Fruit fly (Drosophila melanogaster) whole organism, embryonic: ENCODE measurements around the gene CG43055.

Experiments
- Antp ChIP-seq: fragments of 200-800 bp; sonication (Bioruptor generic); optimal IDR thresholded peaks from 3 replicates; lab custom pipeline; 2016; ENCODE audit warnings: missing biosample characterization, missing genetic modification characterization
- Blimp-1 ChIP-seq: fragments of 200-800 bp; sonication (Bioruptor generic); optimal IDR thresholded peaks from 3 replicates; lab custom pipeline; 2018; ENCODE audit warnings: missing biosample characterization, missing genetic modification characterization, mild to moderate bottlenecking, moderate library complexity, missing genetic modification reagents
- CG13624 ChIP-seq: fragments of 200-800 bp; sonication (Bioruptor generic); optimal IDR thresholded peaks from 2 replicates; lab custom pipeline; 2016; ENCODE audit warnings: missing biosample characterization, missing genetic modification characterization
- CG14860 ChIP-seq: fragments of 200-800 bp; sonication (Bioruptor generic); IDR thresholded peaks from 3 replicates; pipeline ENCODE4 v1.3.6; 2022; ENCODE audit warnings: missing biosample characterization, missing genetic modification characterization; ENCODE audit not compliant: partially characterized antibody
- CG15514 ChIP-seq: fragments of 200-800 bp; sonication (Bioruptor generic); optimal IDR thresholded peaks from 3 replicates; lab custom pipeline; 2017; ENCODE audit warnings: missing biosample characterization, missing genetic modification characterization, mild to moderate bottlenecking, moderate library complexity, missing genetic modification reagents
- CG16813 ChIP-seq: fragments of 200-800 bp; sonication (Bioruptor generic); IDR thresholded peaks from 3 replicates; pipeline ENCODE4 v1.3.6; 2022; ENCODE audit warnings: missing biosample characterization, missing genetic modification characterization; ENCODE audit not compliant: partially characterized antibody
- CG17186 ChIP-seq: fragments of 200-800 bp; sonication (Bioruptor generic); optimal IDR thresholded peaks from 3 replicates; lab custom pipeline; 2017; ENCODE audit warnings: missing biosample characterization, missing genetic modification reagents, missing genetic modification characterization
- CG2116 ChIP-seq: fragments of 200-800 bp; sonication (Bioruptor generic); optimal IDR thresholded peaks from 3 replicates; lab custom pipeline; 2018; ENCODE audit warnings: missing biosample characterization, mild to moderate bottlenecking, missing genetic modification characterization
- CG2202 ChIP-seq: fragments of 200-800 bp; sonication (Bioruptor generic); optimal IDR thresholded peaks from 2 replicates; lab custom pipeline; 2018; ENCODE audit warnings: missing biosample characterization, mild to moderate bottlenecking, missing genetic modification characterization
- CG34224 ChIP-seq: fragments of 200-800 bp; sonication (Bioruptor generic); IDR thresholded peaks from 3 replicates; pipeline ENCODE4 v1.3.6; 2022; ENCODE audit warnings: missing biosample characterization, missing genetic modification characterization; ENCODE audit not compliant: partially characterized antibody
- CG42726 ChIP-seq: fragments of 200-800 bp; sonication (Bioruptor generic); IDR thresholded peaks from 2 replicates; pipeline ENCODE4 v1.3.6; 2022; ENCODE audit warnings: missing biosample characterization, missing genetic modification characterization; ENCODE audit not compliant: partially characterized antibody
- CG4282 ChIP-seq: fragments of 200-800 bp; sonication (Bioruptor generic); optimal IDR thresholded peaks from 2 replicates; lab custom pipeline; 2016; ENCODE audit warnings: missing biosample characterization, missing genetic modification characterization
- CG6254 ChIP-seq: fragments of 200-800 bp; sonication (Bioruptor generic); optimal IDR thresholded peaks from 3 replicates; lab custom pipeline; 2017; ENCODE audit warnings: mild to moderate bottlenecking, missing biosample characterization, missing genetic modification reagents, missing genetic modification characterization
- CG6689 ChIP-seq: fragments of 200-800 bp; sonication (Bioruptor generic); IDR thresholded peaks from 2 replicates; pipeline ENCODE4 v1.3.6; 2022; ENCODE audit warnings: missing biosample characterization, missing genetic modification characterization
- CG6791 ChIP-seq: fragments of 200-800 bp; sonication (Bioruptor generic); IDR thresholded peaks from 3 replicates; pipeline ENCODE4 v1.3.6; 2022; ENCODE audit warnings: missing biosample characterization, missing genetic modification characterization; ENCODE audit not compliant: partially characterized antibody
- CG7963 ChIP-seq: fragments of 200-800 bp; sonication (Bioruptor generic); IDR thresholded peaks from 3 replicates; pipeline ENCODE4 v1.3.6; 2022; ENCODE audit warnings: missing biosample characterization, missing genetic modification characterization; ENCODE audit not compliant: partially characterized antibody
- D19A ChIP-seq: fragments of 200-800 bp; optimal IDR thresholded peaks from 3 replicates; lab custom pipeline; 2019; ENCODE audit warnings: missing biosample characterization, mild to moderate bottlenecking, missing genetic modification characterization, moderate library complexity
- Dll ChIP-seq: fragments of 200-800 bp; sonication (Bioruptor generic); IDR thresholded peaks from 4 replicates; pipeline ENCODE4 v1.3.6; 2022; ENCODE audit warnings: missing biosample characterization, missing genetic modification characterization; ENCODE audit not compliant: partially characterized antibody
- Dp ChIP-seq: fragments of 200-800 bp; sonication (Bioruptor generic); optimal IDR thresholded peaks from 2 replicates; lab custom pipeline; 2018; ENCODE audit warnings: missing biosample characterization, mild to moderate bottlenecking, missing genetic modification characterization, moderate library complexity
- Ets97D ChIP-seq: fragments of 200-800 bp; sonication (Bioruptor generic); optimal IDR thresholded peaks from 3 replicates; lab custom pipeline; 2016; ENCODE audit warnings: missing biosample characterization, missing genetic modification characterization
- HLH4C ChIP-seq: fragments of 200-800 bp; sonication (Bioruptor generic); IDR thresholded peaks from 3 replicates; pipeline ENCODE4 v1.3.6; 2022; ENCODE audit warnings: missing biosample characterization, missing genetic modification characterization; ENCODE audit not compliant: partially characterized antibody
- Lhr ChIP-seq: fragments of 200-800 bp; sonication (Bioruptor generic); optimal IDR thresholded peaks from 3 replicates; lab custom pipeline; 2017; ENCODE audit warnings: mild to moderate bottlenecking, missing biosample characterization, missing genetic modification reagents, missing genetic modification characterization
- Lim3 ChIP-seq: fragments of 200-800 bp; sonication (Bioruptor generic); IDR thresholded peaks from 2 replicates; pipeline ENCODE4 v1.3.6; 2022; ENCODE audit warnings: missing biosample characterization, missing genetic modification characterization
- Med ChIP-seq: fragments of 200-800 bp; sonication (Bioruptor generic); peaks from one replicate; lab custom pipeline; 2016; ENCODE audit warnings: missing biosample characterization, missing genetic modification characterization, mild to moderate bottlenecking, inconsistent platforms, moderate library complexity
- Myb ChIP-seq: fragments of 200-800 bp; sonication (Bioruptor generic); optimal IDR thresholded peaks from 2 replicates; lab custom pipeline; 2016; ENCODE audit warnings: missing biosample characterization, missing genetic modification characterization
- Opbp ChIP-seq: fragments of 200-800 bp; sonication (Bioruptor generic); IDR thresholded peaks from 3 replicates; pipeline ENCODE4 v1.3.6; 2022; ENCODE audit warnings: missing biosample characterization, missing genetic modification characterization; ENCODE audit not compliant: partially characterized antibody
- Scr ChIP-seq: fragments of 200-800 bp; sonication (Bioruptor generic); IDR thresholded peaks from 2 replicates; pipeline ENCODE4 v1.3.6; 2022; ENCODE audit warnings: missing biosample characterization, missing genetic modification characterization; ENCODE audit not compliant: partially characterized antibody
- Sry-δ ChIP-seq: fragments of 200-800 bp; sonication (Bioruptor generic); optimal IDR thresholded peaks from 2 replicates; lab custom pipeline; 2016; ENCODE audit warnings: missing biosample characterization, missing genetic modification characterization
- ato ChIP-seq: fragments of 200-800 bp; sonication (Bioruptor generic); IDR thresholded peaks from 2 replicates; pipeline ENCODE4 v1.3.6; 2022; ENCODE audit warnings: missing biosample characterization, missing genetic modification characterization; ENCODE audit not compliant: partially characterized antibody
- chif ChIP-seq, 2 experiments: fragments of 200-800 bp; sonication (Bioruptor generic); optimal IDR thresholded peaks; 3 replicates each; lab custom pipeline; 2016; ENCODE audit warnings: missing biosample characterization in 2 of 2, missing genetic modification characterization in 2 of 2
- chinmo ChIP-seq: fragments of 200-800 bp; sonication (Bioruptor generic); IDR thresholded peaks from 4 replicates; pipeline ENCODE4 v1.3.6; 2022; ENCODE audit warnings: missing biosample characterization, missing genetic modification characterization; ENCODE audit not compliant: partially characterized antibody
- crp ChIP-seq, 2 experiments: fragments of 200-800 bp; sonication (Bioruptor generic); optimal IDR thresholded peaks; 2 replicates in 1 of 2; 3 replicates in 1 of 2; lab custom pipeline; 2017; ENCODE audit warnings: missing biosample characterization in 2 of 2, missing genetic modification characterization in 2 of 2, mild to moderate bottlenecking in 1 of 2, moderate library complexity in 1 of 2
- jigr1 ChIP-seq: fragments of 200-800 bp; sonication (Bioruptor generic); IDR thresholded peaks from 3 replicates; pipeline ENCODE4 v1.3.6; 2022; ENCODE audit warnings: missing biosample characterization, missing genetic modification characterization
- knrl ChIP-seq: fragments of 200-800 bp; sonication (Bioruptor generic); IDR thresholded peaks from 3 replicates; pipeline ENCODE4 v1.3.6; 2022; ENCODE audit warnings: missing biosample characterization, missing genetic modification characterization; ENCODE audit not compliant: partially characterized antibody
- lov ChIP-seq, 2 experiments: fragments of 200-800 bp in 1 of 2; fragments of >200 bp in 1 of 2; sonication (Bioruptor generic) in 1 of 2; IDR thresholded peaks in 1 of 2; optimal IDR thresholded peaks in 1 of 2; 2 replicates in 1 of 2; 3 replicates in 1 of 2; pipeline versions ENCODE4 v1.3.6 to Lab custom; 2017 to 2022; ENCODE audit warnings: missing biosample characterization in 1 of 2, missing genetic modification characterization in 1 of 2
- mld ChIP-seq: fragments of 200-800 bp; sonication (Bioruptor generic); IDR thresholded peaks from 3 replicates; pipeline ENCODE4 v1.3.6; 2022; ENCODE audit warnings: missing biosample characterization, missing genetic modification characterization; ENCODE audit not compliant: partially characterized antibody
- odd ChIP-seq: fragments of 200-800 bp; sonication (Bioruptor generic); optimal IDR thresholded peaks from 2 replicates; lab custom pipeline; 2017; ENCODE audit warnings: missing biosample characterization, mild to moderate bottlenecking, missing genetic modification characterization
- prd ChIP-seq, 3 experiments: fragments of >200 bp in 2 of 3; fragments of 200-800 bp in 1 of 3; sonication (Bioruptor generic) in 1 of 3; optimal IDR thresholded peaks in 2 of 3; IDR thresholded peaks in 1 of 3; 2 replicates in 2 of 3; 3 replicates in 1 of 3; pipeline versions ENCODE4 v1.3.6 to Lab custom; 2017 to 2022; ENCODE audit warnings: missing biosample characterization in 1 of 3, missing genetic modification characterization in 1 of 3
- sna ChIP-seq: fragments of 200-800 bp; sonication (Bioruptor generic); IDR thresholded peaks from 2 replicates; pipeline ENCODE4 v1.3.6; 2022; ENCODE audit warnings: missing biosample characterization, missing genetic modification characterization; ENCODE audit not compliant: partially characterized antibody
- tna ChIP-seq: fragments of 200-800 bp; sonication (Bioruptor generic); IDR thresholded peaks from 2 replicates; pipeline ENCODE4 v1.3.6; 2022; ENCODE audit warnings: missing biosample characterization, missing genetic modification characterization; ENCODE audit not compliant: partially characterized antibody
- trem ChIP-seq: fragments of 200-800 bp; optimal IDR thresholded peaks from 3 replicates; lab custom pipeline; 2019; ENCODE audit warnings: missing biosample characterization, mild to moderate bottlenecking, missing genetic modification characterization, moderate library complexity
- unc-4 ChIP-seq: fragments of 200-800 bp; sonication (Bioruptor generic); IDR thresholded peaks from 2 replicates; pipeline ENCODE4 v1.3.6; 2022; ENCODE audit warnings: missing biosample characterization, missing genetic modification characterization; ENCODE audit not compliant: partially characterized antibody
- vnd ChIP-seq: fragments of 200-800 bp; sonication (Bioruptor generic); IDR thresholded peaks from 3 replicates; pipeline ENCODE4 v1.3.6; 2022; ENCODE audit warnings: missing biosample characterization, missing genetic modification characterization; ENCODE audit not compliant: partially characterized antibody

CG43055 gene

dm6 chr2L:4386926-4387550 is 23.9 kb upstream of the CG43055 start, which contains the start of gene Psf2 (continued):
- peak; percentile 19 for TF ChIP-seq CG4282 (GFP tag; lab: Kevin White, UChicago)
- TF ChIP-seq Sry-δ (GFP tag; lab: Kevin White, UChicago) = peak; percentile 90
- TF ChIP-seq odd = no peak
- no peak for TF ChIP-seq chif (GFP tag; optimal IDR thresholded peaks at IDR 0.05; lab: Kevin White, UChicago)
- TF ChIP-seq Blimp-1 = no peak
- TF ChIP-seq mld (GFP tag; lab: Robert Waterston, UW) = peak; percentile 42; the same call in 1 of the 3 replicates
- peak; percentile 60; the same call in 2 of the 3 replicates for TF ChIP-seq CG16813
- TF ChIP-seq Dll (GFP tag; lab: Robert Waterston, UW) = peak; percentile 58; the same call in 2 of the 4 replicates
- peak; percentile 47; the same call in 1 of the 2 replicates for TF ChIP-seq tna (GFP tag; lab: Robert Waterston, UW)
- TF ChIP-seq Ets97D (GFP tag; lab: Kevin White, UChicago) = peak; percentile 71
- TF ChIP-seq Scr (GFP tag; lab: Robert Waterston, UW) = peak; percentile 63
- peak; percentile 49; the same call in 1 of the 2 replicates for TF ChIP-seq CG42726 (GFP tag; lab: Robert Waterston, UW)
- TF ChIP-seq CG2202 (tag; lab: Kevin White, UChicago) = no peak
- TF ChIP-seq ato (GFP tag; lab: Robert Waterston, UW) = peak; percentile 56
- no peak for TF ChIP-seq prd (optimal IDR thresholded peaks at IDR 0.05; lab: Kevin White, UChicago)
- TF ChIP-seq prd (GFP tag; IDR thresholded peaks at IDR 0.05; lab: Robert Waterston, UW) = 0 out of 3 replicates have a peak, but pooled peaks have one; percentile 35
- peak; percentile 23 for TF ChIP-seq CG13624 (GFP tag; lab: Kevin White, UChicago)
- TF ChIP-seq vnd = peak; percentile 45; the same call in 2 of the 3 replicates
- 0 out of 3 replicates have a peak, but pooled peaks have one; percentile 40 for TF ChIP-seq CG14860 (GFP tag; lab: Robert Waterston, UW)
- TF ChIP-seq Opbp (GFP tag; lab: Robert Waterston, UW) = 0 out of 3 replicates have a peak, but pooled peaks have one; percentile 54
- peak; percentile 57; the same call in 2 of the 3 replicates for TF ChIP-seq CG7963 (GFP tag; lab: Robert Waterston, UW)
- TF ChIP-seq CG6791 (GFP tag; lab: Robert Waterston, UW) = peak; percentile 76
- TF ChIP-seq trem = peak; percentile 37
- peak; percentile 75; the same call in 1 of the 4 replicates for TF ChIP-seq chinmo (GFP tag; lab: Robert Waterston, UW)
- no peak for TF ChIP-seq Lim3
- TF ChIP-seq CG34224 (GFP tag; lab: Robert Waterston, UW) = peak; percentile 65; the same call in 2 of the 3 replicates
- peak; percentile 80 for TF ChIP-seq Med (GFP tag; lab: Kevin White, UChicago)
- TF ChIP-seq CG6254 = no peak
- TF ChIP-seq CG17186 (GFP tag; lab: Kevin White, UChicago) = peak; percentile 73
- TF ChIP-seq Dp = peak; percentile 60
- TF ChIP-seq CG15514 (GFP tag; lab: Kevin White, UChicago) = peak; percentile 30
- TF ChIP-seq D19A = no peak
- TF ChIP-seq sna = 0 out of 2 replicates have a peak, but pooled peaks have one; percentile 25
- TF ChIP-seq CG2116 = peak; percentile 73
- peak; percentile 24 for TF ChIP-seq Antp (GFP tag; lab: Kevin White, UChicago)
- peak; percentile 50; the same call in 1 of the 2 replicates for TF ChIP-seq unc-4 (GFP tag; lab: Robert Waterston, UW)
- 0 out of 2 replicates have a peak, but pooled peaks have one; percentile 9 for TF ChIP-seq CG6689 (GFP tag; lab: Robert Waterston, UW)
- TF ChIP-seq Lhr = peak; percentile 21
- no peak for TF ChIP-seq lov (optimal IDR thresholded peaks at IDR 0.05; lab: Kevin White, UChicago)
- 0 out of 3 replicates have a peak, but pooled peaks have one; percentile 24 for TF ChIP-seq lov (GFP tag; IDR thresholded peaks at IDR 0.05; lab: Robert Waterston, UW)
- TF ChIP-seq HLH4C = peak; percentile 71
- peak; percentile 64 for TF ChIP-seq knrl (GFP tag; lab: Robert Waterston, UW)
- peak; percentile 99 for TF ChIP-seq Myb (GFP tag; lab: Kevin White, UChicago)
- TF ChIP-seq jigr1 (GFP tag; lab: Robert Waterston, UW) = no peak
- TF ChIP-seq crp (GFP tag; optimal IDR thresholded peaks at IDR 0.05; lab: Kevin White, UChicago) = peak in 1 of 2 experiments; percentile 27
